Worm (Caenorhabditis elegans) whole organism, L3 larva: ENCODE results near the gene ztf-9.

Source experiments
- egl-27 ChIP-seq: sonication (generic microtip); optimal IDR thresholded peaks from 4 replicates; lab custom pipeline; 2017; ENCODE audit warnings: missing biosample characterization, missing genetic modification reagents, missing genetic modification characterization
- elt-1 ChIP-seq: fragments of 150-350 bp; optimal IDR thresholded peaks from 2 replicates; lab custom pipeline; 2014; ENCODE audit warnings: missing biosample characterization, missing genetic modification characterization
- fkh-10 ChIP-seq: sonication (generic microtip); optimal IDR thresholded peaks from 2 replicates; lab custom pipeline; 2017; ENCODE audit warnings: missing biosample characterization, missing genetic modification reagents, missing genetic modification characterization
- fos-1 ChIP-seq: fragments of 150-350 bp; optimal IDR thresholded peaks from 2 replicates; lab custom pipeline; 2014; ENCODE audit warnings: missing biosample characterization, missing genetic modification characterization
- mdl-1 ChIP-seq: fragments of 150-350 bp; optimal IDR thresholded peaks from 2 replicates; lab custom pipeline; 2014; ENCODE audit warnings: missing biosample characterization, missing genetic modification characterization
- nhr-12 ChIP-seq: fragments of 150-350 bp; optimal IDR thresholded peaks from 2 replicates; lab custom pipeline; 2014; ENCODE audit warnings: missing biosample characterization, missing genetic modification characterization
- nhr-25 ChIP-seq: sonication (generic microtip); optimal IDR thresholded peaks from 2 replicates; lab custom pipeline; 2017; ENCODE audit warnings: missing biosample characterization, missing genetic modification characterization
- nhr-28 ChIP-seq: fragments of 150-350 bp; optimal IDR thresholded peaks from 2 replicates; lab custom pipeline; 2014; ENCODE audit warnings: missing biosample characterization, missing genetic modification characterization
- nhr-43 ChIP-seq: sonication (generic microtip); optimal IDR thresholded peaks from 2 replicates; lab custom pipeline; 2016; ENCODE audit warnings: mild to moderate bottlenecking, missing genetic modification characterization, missing compliant biosample characterization; ENCODE audit not compliant: poor library complexity, severe bottlenecking
- skn-1 ChIP-seq: fragments of 150-350 bp; optimal IDR thresholded peaks from 2 replicates; lab custom pipeline; 2014; ENCODE audit warnings: missing biosample characterization, missing genetic modification characterization
- snpc-4 ChIP-seq: fragments of 150-350 bp; optimal IDR thresholded peaks from 2 replicates; lab custom pipeline; 2014; ENCODE audit warnings: missing biosample characterization, missing genetic modification characterization
- unc-39 ChIP-seq: sonication (generic microtip); optimal IDR thresholded peaks from 4 replicates; lab custom pipeline; 2017; ENCODE audit warnings: missing biosample characterization, missing genetic modification characterization
- zag-1 ChIP-seq: fragments of 150-350 bp; optimal IDR thresholded peaks from 2 replicates; lab custom pipeline; 2014; ENCODE audit warnings: missing biosample characterization, missing genetic modification characterization
- ztf-11 ChIP-seq: fragments of 150-350 bp; optimal IDR thresholded peaks from 2 replicates; lab custom pipeline; 2014; ENCODE audit warnings: missing biosample characterization, missing genetic modification characterization

ce11 chrV:9672495-9672894 lies 19.5 kb downstream of the ztf-9 start:
- TF ChIP-seq fos-1 (tag; lab: Kevin White, UChicago) (no peak), fkh-10 (GFP tag; lab: Kevin White, UChicago) (no peak), mdl-1 (tag; lab: Kevin White, UChicago) (no peak), ztf-11 (no peak), nhr-12 (tag; lab: Kevin White, UChicago) (no peak), nhr-43 (no peak), elt-1 (tag; lab: Kevin White, UChicago) (no peak), egl-27 (no peak), nhr-25 (tag; lab: Kevin White, UChicago) (no peak), unc-39 (tag; lab: Kevin White, UChicago) (no peak), skn-1 (tag; lab: Kevin White, UChicago) (no peak), snpc-4 (tag; lab: Kevin White, UChicago) (no peak), zag-1 (tag; lab: Kevin White, UChicago) (no peak), nhr-28 (tag; lab: Kevin White, UChicago) (no peak)
